Fruit fly (Drosophila melanogaster) whole organism, embryonic: ENCODE data around the gene nuf.
A peak's percentile ranks its signal among the peaks of the same experiment; 100 is the strongest.

Experiments
- Bgb ChIP-seq: fragments of 200-800 bp; sonication (Bioruptor generic); IDR thresholded peaks from 2 replicates; pipeline ENCODE4 v1.3.6; 2022; ENCODE audit warnings: missing biosample characterization, missing genetic modification characterization; ENCODE audit not compliant: partially characterized antibody
- CG10147 ChIP-seq: fragments of 200-800 bp; sonication (Bioruptor generic); optimal IDR thresholded peaks from 2 replicates; lab custom pipeline; 2019; ENCODE audit warnings: missing biosample characterization, mild to moderate bottlenecking, missing genetic modification characterization, moderate library complexity
- CG10366 ChIP-seq: fragments of 200-800 bp; sonication (Bioruptor generic); IDR thresholded peaks from 2 replicates; pipeline ENCODE4 v1.3.6; 2022; ENCODE audit warnings: missing biosample characterization, missing genetic modification characterization
- CG12942 ChIP-seq: fragments of 200-800 bp; sonication (Bioruptor generic); optimal IDR thresholded peaks from 3 replicates; lab custom pipeline; 2016; ENCODE audit warnings: missing biosample characterization, missing genetic modification characterization
- CG13287 ChIP-seq: fragments of 200-800 bp; sonication (Bioruptor generic); IDR thresholded peaks from 2 replicates; pipeline ENCODE4 v1.3.6; 2022; ENCODE audit warnings: missing biosample characterization, missing genetic modification characterization; ENCODE audit not compliant: partially characterized antibody
- CG13894 ChIP-seq: fragments of 200-800 bp; sonication (Bioruptor generic); optimal IDR thresholded peaks from 3 replicates; lab custom pipeline; 2018; ENCODE audit warnings: missing biosample characterization, mild to moderate bottlenecking, missing genetic modification characterization, moderate library complexity
- CG14014 ChIP-seq: fragments of 200-800 bp; sonication (Bioruptor generic); IDR thresholded peaks from 2 replicates; pipeline ENCODE4 v1.3.6; 2022; ENCODE audit warnings: missing biosample characterization, missing genetic modification characterization
- CG17568 ChIP-seq: fragments of 200-800 bp; sonication (Bioruptor generic); optimal IDR thresholded peaks from 2 replicates; lab custom pipeline; 2018; ENCODE audit warnings: missing biosample characterization, mild to moderate bottlenecking, missing genetic modification characterization, moderate library complexity
- CG30403 ChIP-seq: fragments of 200-800 bp; sonication (Bioruptor generic); optimal IDR thresholded peaks from 3 replicates; lab custom pipeline; 2016; ENCODE audit warnings: missing biosample characterization, missing genetic modification characterization
- CG30431 ChIP-seq: fragments of 200-800 bp; sonication (Bioruptor generic); optimal IDR thresholded peaks from 2 replicates; lab custom pipeline; 2017; ENCODE audit warnings: missing biosample characterization, missing genetic modification characterization
- CG32767 ChIP-seq: fragments of 200-800 bp; sonication (Bioruptor generic); IDR thresholded peaks from 2 replicates; pipeline ENCODE4 v1.3.6; 2022; ENCODE audit warnings: missing biosample characterization, missing genetic modification characterization
- CG3407 ChIP-seq: fragments of 200-800 bp; sonication (Bioruptor generic); optimal IDR thresholded peaks from 2 replicates; lab custom pipeline; 2018; ENCODE audit warnings: missing biosample characterization, mild to moderate bottlenecking, missing genetic modification characterization
- CG34422 ChIP-seq: fragments of 200-800 bp; sonication (Bioruptor generic); IDR thresholded peaks from 3 replicates; pipeline ENCODE4 v1.3.6; 2022; ENCODE audit warnings: missing biosample characterization, missing genetic modification characterization
- CG3838 ChIP-seq: fragments of 200-800 bp; sonication (Bioruptor generic); optimal IDR thresholded peaks from 3 replicates; lab custom pipeline; 2016; ENCODE audit warnings: missing biosample characterization, missing genetic modification characterization
- CG4360 ChIP-seq: fragments of 200-800 bp; sonication (Bioruptor generic); IDR thresholded peaks from 2 replicates; pipeline ENCODE4 v1.3.6; 2022; ENCODE audit warnings: missing biosample characterization, missing genetic modification characterization
- CG4424 ChIP-seq: fragments of 200-800 bp; sonication (Bioruptor generic); optimal IDR thresholded peaks from 3 replicates; lab custom pipeline; 2016; ENCODE audit warnings: missing biosample characterization, missing genetic modification characterization
- CG5245 ChIP-seq: fragments of 200-800 bp; sonication (Bioruptor generic); optimal IDR thresholded peaks from 3 replicates; lab custom pipeline; 2016; ENCODE audit warnings: missing biosample characterization, missing genetic modification characterization
- CG7745 ChIP-seq: fragments of 200-800 bp; sonication (Bioruptor generic); optimal IDR thresholded peaks from 2 replicates; lab custom pipeline; 2018; ENCODE audit warnings: missing biosample characterization, mild to moderate bottlenecking, missing genetic modification characterization, moderate library complexity
- CG8281 ChIP-seq: fragments of 200-800 bp; sonication (Bioruptor generic); optimal IDR thresholded peaks from 2 replicates; lab custom pipeline; 2018; ENCODE audit warnings: missing biosample characterization, mild to moderate bottlenecking, missing genetic modification characterization, moderate library complexity
- CG9727 ChIP-seq: fragments of 200-800 bp; sonication (Bioruptor generic); optimal IDR thresholded peaks from 3 replicates; lab custom pipeline; 2017; ENCODE audit warnings: missing biosample characterization, mild to moderate bottlenecking, missing genetic modification characterization
- CHES-1-like ChIP-seq: fragments of 200-800 bp; sonication (Bioruptor generic); optimal IDR thresholded peaks from 2 replicates; lab custom pipeline; 2016; ENCODE audit warnings: missing biosample characterization, missing genetic modification characterization
- Chrac-16 ChIP-seq: fragments of 200-800 bp; sonication (Bioruptor generic); optimal IDR thresholded peaks from 3 replicates; lab custom pipeline; 2016; ENCODE audit warnings: missing biosample characterization, missing genetic modification characterization
- CrebB ChIP-seq: fragments of 200-800 bp; sonication (Bioruptor generic); optimal IDR thresholded peaks from 3 replicates; lab custom pipeline; 2018; ENCODE audit warnings: missing biosample characterization, mild to moderate bottlenecking, missing genetic modification characterization
- Dad ChIP-seq: fragments of 200-800 bp; sonication (Bioruptor generic); optimal IDR thresholded peaks from 3 replicates; lab custom pipeline; 2016; ENCODE audit warnings: missing biosample characterization, missing genetic modification characterization
- Eip74EF ChIP-seq, 2 experiments: fragments of 200-800 bp in 1 of 2; fragments of >200 bp in 1 of 2; sonication (Bioruptor generic) in 1 of 2; optimal IDR thresholded peaks; 2 replicates each; lab custom pipeline; 2017 to 2019; ENCODE audit warnings: missing biosample characterization in 2 of 2, missing genetic modification characterization in 2 of 2, mild to moderate bottlenecking in 1 of 2, moderate library complexity in 1 of 2
- Gsc ChIP-seq: fragments of 200-800 bp; sonication (Bioruptor generic); IDR thresholded peaks from 2 replicates; pipeline ENCODE4 v1.3.6; 2022; ENCODE audit warnings: missing biosample characterization, missing genetic modification characterization
- HmgZ ChIP-seq: fragments of 200-800 bp; sonication (Bioruptor generic); optimal IDR thresholded peaks from 2 replicates; lab custom pipeline; 2018; ENCODE audit warnings: missing biosample characterization, mild to moderate bottlenecking, missing genetic modification characterization
- Hr39 ChIP-seq: fragments of >200 bp; optimal IDR thresholded peaks from 2 replicates; lab custom pipeline; 2017
- Hr51 ChIP-seq, 2 experiments: fragments of 200-800 bp; sonication (Bioruptor generic); optimal IDR thresholded peaks; 2 replicates in 1 of 2; 3 replicates in 1 of 2; lab custom pipeline; 2016 to 2018; ENCODE audit warnings: missing biosample characterization in 2 of 2, missing genetic modification characterization in 2 of 2, mild to moderate bottlenecking in 1 of 2, moderate library complexity in 1 of 2
- Jarid2 ChIP-seq: fragments of 200-800 bp; sonication (Bioruptor generic); optimal IDR thresholded peaks from 3 replicates; lab custom pipeline; 2017; ENCODE audit warnings: mild to moderate bottlenecking, missing biosample characterization, missing genetic modification reagents, missing genetic modification characterization
- Med ChIP-seq: fragments of 200-800 bp; sonication (Bioruptor generic); peaks from one replicate; lab custom pipeline; 2016; ENCODE audit warnings: missing biosample characterization, missing genetic modification characterization, mild to moderate bottlenecking, inconsistent platforms, moderate library complexity
- Nf-YC ChIP-seq: fragments of 200-800 bp; optimal IDR thresholded peaks from 3 replicates; lab custom pipeline; 2019; ENCODE audit warnings: missing biosample characterization, mild to moderate bottlenecking, missing genetic modification characterization, moderate library complexity
- NfI ChIP-seq: fragments of 200-800 bp; sonication (Bioruptor generic); optimal IDR thresholded peaks from 3 replicates; lab custom pipeline; 2018; ENCODE audit warnings: missing biosample characterization, mild to moderate bottlenecking, missing genetic modification characterization, moderate library complexity
- Rfx ChIP-seq: fragments of 200-800 bp; sonication (Bioruptor generic); IDR thresholded peaks from 2 replicates; pipeline ENCODE4 v1.3.6; 2022; ENCODE audit warnings: missing biosample characterization, missing genetic modification characterization
- Sry-δ ChIP-seq: fragments of 200-800 bp; sonication (Bioruptor generic); optimal IDR thresholded peaks from 2 replicates; lab custom pipeline; 2016; ENCODE audit warnings: missing biosample characterization, missing genetic modification characterization
- Ssrp ChIP-seq: fragments of 200-800 bp; sonication (Bioruptor generic); optimal IDR thresholded peaks from 2 replicates; lab custom pipeline; 2018; ENCODE audit warnings: missing biosample characterization, mild to moderate bottlenecking, missing genetic modification characterization, moderate library complexity
- abd-A ChIP-seq: fragments of 200-800 bp; sonication (Bioruptor generic); optimal IDR thresholded peaks from 3 replicates; lab custom pipeline; 2019; ENCODE audit warnings: missing biosample characterization, mild to moderate bottlenecking, missing genetic modification characterization, moderate library complexity
- ac ChIP-seq: fragments of 200-800 bp; sonication (Bioruptor generic); optimal IDR thresholded peaks from 3 replicates; lab custom pipeline; 2017; ENCODE audit warnings: missing biosample characterization, mild to moderate bottlenecking, missing genetic modification characterization
- ap ChIP-seq: fragments of 200-800 bp; sonication (Bioruptor generic); IDR thresholded peaks from 2 replicates; pipeline ENCODE4 v1.3.6; 2022; ENCODE audit warnings: missing biosample characterization, missing genetic modification characterization
- ase ChIP-seq: fragments of 200-800 bp; sonication (Bioruptor generic); IDR thresholded peaks from 3 replicates; pipeline ENCODE4 v1.3.6; 2022; ENCODE audit warnings: missing biosample characterization, missing genetic modification characterization
- bsh ChIP-seq, 2 experiments: fragments of 200-800 bp; sonication (Bioruptor generic); optimal IDR thresholded peaks; 2 replicates each; lab custom pipeline; 2017 to 2018; ENCODE audit warnings: mild to moderate bottlenecking in 2 of 2, missing biosample characterization in 2 of 2, missing genetic modification characterization in 2 of 2, moderate library complexity in 1 of 2
- dan ChIP-seq: fragments of 200-800 bp; sonication (Bioruptor generic); IDR thresholded peaks from 2 replicates; pipeline ENCODE4 v1.3.6; 2022; ENCODE audit warnings: missing biosample characterization, missing genetic modification characterization
- exex ChIP-seq: fragments of 200-800 bp; sonication (Bioruptor generic); optimal IDR thresholded peaks from 4 replicates; lab custom pipeline; 2018; ENCODE audit warnings: missing biosample characterization, mild to moderate bottlenecking, missing genetic modification characterization, moderate library complexity
- fru ChIP-seq: fragments of >200 bp; optimal IDR thresholded peaks from 2 replicates; lab custom pipeline; 2017
- grau ChIP-seq: fragments of 200-800 bp; optimal IDR thresholded peaks from 3 replicates; lab custom pipeline; 2019; ENCODE audit warnings: missing biosample characterization, mild to moderate bottlenecking, missing genetic modification characterization, moderate library complexity
- jigr1 ChIP-seq: fragments of 200-800 bp; sonication (Bioruptor generic); IDR thresholded peaks from 3 replicates; pipeline ENCODE4 v1.3.6; 2022; ENCODE audit warnings: missing biosample characterization, missing genetic modification characterization
- p53 ChIP-seq: fragments of 200-800 bp; sonication (Bioruptor generic); optimal IDR thresholded peaks from 2 replicates; lab custom pipeline; 2016; ENCODE audit warnings: missing biosample characterization, missing genetic modification characterization
- repo ChIP-seq: fragments of 200-800 bp; sonication (Bioruptor generic); optimal IDR thresholded peaks from 2 replicates; lab custom pipeline; 2016; ENCODE audit warnings: missing biosample characterization, missing genetic modification characterization
- sd ChIP-seq: fragments of 200-800 bp; sonication (Bioruptor generic); optimal IDR thresholded peaks from 3 replicates; lab custom pipeline; 2018; ENCODE audit warnings: missing biosample characterization, mild to moderate bottlenecking, missing genetic modification characterization, moderate library complexity
- tap ChIP-seq: fragments of 200-800 bp; optimal IDR thresholded peaks from 3 replicates; lab custom pipeline; 2019; ENCODE audit warnings: missing biosample characterization, mild to moderate bottlenecking, missing genetic modification characterization, moderate library complexity
- yki ChIP-seq: fragments of >200 bp; optimal IDR thresholded peaks from 3 replicates; lab custom pipeline; 2018

Gene nuf

dm6 chr3L:14189957-14190624 lies 579 bp upstream of the nuf start (continued):
- TF ChIP-seq bsh (GFP tag; optimal IDR thresholded peaks at IDR 0.05; lab: Kevin White, UChicago) = peak in 1 of 2 experiments; percentile 43
- TF ChIP-seq CG12942 (GFP tag; lab: Kevin White, UChicago) = peak; percentile 14
- no peak for TF ChIP-seq exex (tag; lab: Kevin White, UChicago)
- no peak for TF ChIP-seq CG30431 (GFP tag; lab: Kevin White, UChicago)
- TF ChIP-seq abd-A = no peak
- peak; percentile 69 for TF ChIP-seq CG10366 (GFP tag; lab: Robert Waterston, UW)
- TF ChIP-seq CG7745 (tag; lab: Kevin White, UChicago) = no peak
- no peak for TF ChIP-seq CrebB (tag; lab: Kevin White, UChicago)
- TF ChIP-seq CG17568 = peak; percentile 4
- TF ChIP-seq CG4424 (GFP tag; lab: Kevin White, UChicago) = peak; percentile 7
- no peak for TF ChIP-seq dan (GFP tag; lab: Robert Waterston, UW)
- TF ChIP-seq CG3838 (GFP tag; lab: Kevin White, UChicago) = no peak
- TF ChIP-seq sd (tag; lab: Kevin White, UChicago) = no peak
- peak; percentile 35; the same call in 1 of the 2 replicates for TF ChIP-seq ap (GFP tag; lab: Robert Waterston, UW)
- peak in 1 of 2 experiments; percentile 65 for TF ChIP-seq Hr51 (GFP tag; optimal IDR thresholded peaks at IDR 0.05; lab: Kevin White, UChicago)
- TF ChIP-seq Chrac-16 = no peak
- TF ChIP-seq Eip74EF (GFP tag; optimal IDR thresholded peaks at IDR 0.05; lab: Kevin White, UChicago) = no peak
- peak; percentile 81 for TF ChIP-seq CG34422 (GFP tag; lab: Robert Waterston, UW)
- peak; percentile 75; the same call in 2 of the 3 replicates for TF ChIP-seq ase
- no peak for TF ChIP-seq CG4360
- no peak for TF ChIP-seq ac
- no peak for TF ChIP-seq CG13894 (tag; lab: Kevin White, UChicago)
- TF ChIP-seq NfI (GFP tag; lab: Kevin White, UChicago) = peak; percentile 49
- TF ChIP-seq Rfx (GFP tag; lab: Robert Waterston, UW) = peak; percentile 83
- TF ChIP-seq Sry-δ (GFP tag; lab: Kevin White, UChicago) = peak; percentile 37
- TF ChIP-seq CG14014 (GFP tag; lab: Robert Waterston, UW) = peak; percentile 82
- TF ChIP-seq tap (tag; lab: Kevin White, UChicago) = peak; percentile 51
- TF ChIP-seq CG13287 (GFP tag; lab: Robert Waterston, UW) = no peak; the same call in 1 of the 2 replicates
- TF ChIP-seq Hr39 (lab: Kevin White, UChicago) = no peak
- peak; percentile 3 for TF ChIP-seq CG5245
- TF ChIP-seq repo = peak; percentile 2
- TF ChIP-seq CG9727 (GFP tag; lab: Kevin White, UChicago) = no peak
- no peak for TF ChIP-seq CG30403
- peak; percentile 45 for TF ChIP-seq Ssrp (tag; lab: Kevin White, UChicago)
- no peak for TF ChIP-seq yki (lab: Kevin White, UChicago)
- no peak for TF ChIP-seq Gsc (GFP tag; lab: Robert Waterston, UW)
- TF ChIP-seq HmgZ (tag; lab: Kevin White, UChicago) = no peak
- TF ChIP-seq Jarid2 (GFP tag; lab: Kevin White, UChicago) = no peak
- no peak for TF ChIP-seq CG3407 (GFP tag; lab: Kevin White, UChicago)
- TF ChIP-seq Bgb (GFP tag; lab: Robert Waterston, UW) = peak; percentile 46
- TF ChIP-seq jigr1 (GFP tag; lab: Robert Waterston, UW) = no peak
- TF ChIP-seq grau = peak; percentile 48
- no peak for TF ChIP-seq CHES-1-like
- no peak for TF ChIP-seq CG8281
- TF ChIP-seq CG10147 (GFP tag; lab: Kevin White, UChicago) = peak; percentile 37
- peak; percentile 88 for TF ChIP-seq Med
- TF ChIP-seq fru (lab: Kevin White, UChicago) = no peak
- no peak for TF ChIP-seq p53 (GFP tag; lab: Kevin White, UChicago)
- TF ChIP-seq Nf-YC = peak; percentile 37
- TF ChIP-seq Dad = no peak
- TF ChIP-seq CG32767 (GFP tag; lab: Robert Waterston, UW) = peak; percentile 84
